Fruit fly (Drosophila melanogaster) whole organism, adult: Measurements from ENCODE around the gene CG17122.

ENCODE experiments used
- CG11617 ChIP-seq: fragments of 200-800 bp; sonication (Bioruptor generic); optimal IDR thresholded peaks from 2 replicates; lab custom pipeline; 2017; ENCODE audit warnings: mild to moderate bottlenecking, missing biosample characterization, missing genetic modification reagents, missing genetic modification characterization
- CG12768 ChIP-seq: fragments of 200-800 bp; sonication (Bioruptor generic); optimal IDR thresholded peaks from 2 replicates; lab custom pipeline; 2017; ENCODE audit warnings: missing biosample characterization, missing genetic modification characterization, mild to moderate bottlenecking, moderate library complexity, missing genetic modification reagents
- CG14711 ChIP-seq: fragments of 200-800 bp; sonication (Bioruptor generic); optimal IDR thresholded peaks from 2 replicates; lab custom pipeline; 2018; ENCODE audit warnings: missing biosample characterization, mild to moderate bottlenecking, missing genetic modification characterization, moderate library complexity
- CG1620 ChIP-seq: fragments of 200-800 bp; sonication (Bioruptor generic); optimal IDR thresholded peaks from 2 replicates; lab custom pipeline; 2016; ENCODE audit warnings: missing biosample characterization, missing genetic modification characterization
- CG33017 ChIP-seq: fragments of 200-800 bp; sonication (Bioruptor generic); optimal IDR thresholded peaks from 2 replicates; lab custom pipeline; 2018; ENCODE audit warnings: missing biosample characterization, mild to moderate bottlenecking, missing genetic modification characterization, moderate library complexity
- CG5204 ChIP-seq: fragments of 200-800 bp; sonication (Bioruptor generic); optimal IDR thresholded peaks from 2 replicates; lab custom pipeline; 2016; ENCODE audit warnings: missing biosample characterization, missing genetic modification characterization
- CG7045 ChIP-seq: fragments of 200-800 bp; sonication (Bioruptor generic); optimal IDR thresholded peaks from 2 replicates; lab custom pipeline; 2017; ENCODE audit warnings: missing biosample characterization, mild to moderate bottlenecking, missing genetic modification characterization
- CG7101 ChIP-seq: fragments of 200-800 bp; sonication (Bioruptor generic); optimal IDR thresholded peaks from 2 replicates; lab custom pipeline; 2018; ENCODE audit warnings: missing biosample characterization, mild to moderate bottlenecking, missing genetic modification characterization, moderate library complexity
- Clk ChIP-seq: fragments of 200-800 bp; sonication (Bioruptor generic); optimal IDR thresholded peaks from 2 replicates; lab custom pipeline; 2017; ENCODE audit warnings: missing biosample characterization, missing genetic modification characterization
- Crg-1 ChIP-seq: fragments of 200-800 bp; sonication (Bioruptor generic); optimal IDR thresholded peaks from 2 replicates; lab custom pipeline; 2016; ENCODE audit warnings: missing biosample characterization, missing genetic modification characterization
- Hr96 ChIP-seq: fragments of 200-800 bp; sonication (Bioruptor generic); optimal IDR thresholded peaks from 2 replicates; lab custom pipeline; 2016; ENCODE audit warnings: missing biosample characterization, missing genetic modification characterization
- Mnt ChIP-seq: fragments of 200-800 bp; sonication (Bioruptor generic); optimal IDR thresholded peaks from 2 replicates; lab custom pipeline; 2016; ENCODE audit warnings: missing biosample characterization, mild to moderate bottlenecking, missing genetic modification characterization
- bab1 ChIP-seq: fragments of 200-800 bp; sonication (Bioruptor generic); optimal IDR thresholded peaks from 3 replicates; lab custom pipeline; 2019; ENCODE audit warnings: missing biosample characterization, mild to moderate bottlenecking, missing genetic modification characterization, moderate library complexity
- cic ChIP-seq: fragments of 200-800 bp; sonication (Bioruptor generic); optimal IDR thresholded peaks from 2 replicates; lab custom pipeline; 2017; ENCODE audit warnings: missing biosample characterization, mild to moderate bottlenecking, missing genetic modification characterization, moderate library complexity
- cnc ChIP-seq, 2 experiments: fragments of >200 bp; optimal IDR thresholded peaks; 2 replicates each; lab custom pipeline; 2017
- kay ChIP-seq: fragments of 200-800 bp; sonication (Bioruptor generic); peaks from one replicate; lab custom pipeline; 2016; ENCODE audit warnings: missing biosample characterization, missing genetic modification characterization, borderline replicate concordance
- ovo ChIP-seq: fragments of 200-800 bp; sonication (Bioruptor generic); optimal IDR thresholded peaks from 2 replicates; lab custom pipeline; 2016; ENCODE audit warnings: missing biosample characterization, missing genetic modification characterization
- pad ChIP-seq: fragments of 200-800 bp; sonication (Bioruptor generic); optimal IDR thresholded peaks from 3 replicates; lab custom pipeline; 2017; ENCODE audit warnings: missing biosample characterization, missing genetic modification characterization, mild to moderate bottlenecking, moderate library complexity, missing genetic modification reagents
- tj ChIP-seq: fragments of 200-800 bp; sonication (Bioruptor generic); optimal IDR thresholded peaks from 3 replicates; lab custom pipeline; 2017; ENCODE audit warnings: missing biosample characterization, mild to moderate bottlenecking, missing genetic modification characterization, moderate library complexity
- toe ChIP-seq: fragments of 200-800 bp; sonication (Bioruptor generic); optimal IDR thresholded peaks from 2 replicates; lab custom pipeline; 2016; ENCODE audit warnings: missing biosample characterization, missing genetic modification characterization

The CG17122 gene

dm6 chr3L:20275886-20276285 is 751 bp upstream of the CG17122 start:
- no peak for TF ChIP-seq cnc (optimal IDR thresholded peaks at IDR 0.05; lab: Kevin White, UChicago)
- TF ChIP-seq pad (GFP tag; lab: Kevin White, UChicago): no peak
- no peak for TF ChIP-seq toe (GFP tag; lab: Kevin White, UChicago)

dm6 chr3L:20265514-20265913 is 9.6 kb downstream of the CG17122 start, which contains the start of gene CG32228:
Gene CG32228, plus strand, starts transcription at chr3L:20265814.
- TF ChIP-seq CG11617: no peak
- no peak for TF ChIP-seq CG5204 (GFP tag; lab: Kevin White, UChicago)
- TF ChIP-seq pad (GFP tag; lab: Kevin White, UChicago): no peak
- TF ChIP-seq CG33017 (tag; lab: Kevin White, UChicago): no peak
- TF ChIP-seq cnc (optimal IDR thresholded peaks at IDR 0.05; lab: Kevin White, UChicago): no peak
- TF ChIP-seq cic (GFP tag; lab: Kevin White, UChicago): no peak
- TF ChIP-seq ovo: no peak

- TF ChIP-seq Hr96 (GFP tag; lab: Kevin White, UChicago): peak; percentile 84
- peak; percentile 71 for TF ChIP-seq pad (GFP tag; lab: Kevin White, UChicago)
- TF ChIP-seq CG5204 (GFP tag; lab: Kevin White, UChicago): peak; percentile 90
- peak; percentile 95 for TF ChIP-seq CG12768 (GFP tag; lab: Kevin White, UChicago)
- peak; percentile 87 for TF ChIP-seq CG7101 (tag; lab: Kevin White, UChicago)
- peak; percentile 50 for TF ChIP-seq tj (GFP tag; lab: Kevin White, UChicago)
- TF ChIP-seq kay (GFP tag; lab: Kevin White, UChicago): peak; percentile 86
- TF ChIP-seq toe (GFP tag; lab: Kevin White, UChicago): peak; percentile 85
- TF ChIP-seq Crg-1 (GFP tag; lab: Kevin White, UChicago): peak; percentile 38
- peak; percentile 90 for TF ChIP-seq Clk (GFP tag; lab: Kevin White, UChicago)
- peak; percentile 74 for TF ChIP-seq CG11617
- TF ChIP-seq cnc (optimal IDR thresholded peaks at IDR 0.05; lab: Kevin White, UChicago): no peak
- peak; percentile 93 for TF ChIP-seq CG33017 (tag; lab: Kevin White, UChicago)
- peak; percentile 4 for TF ChIP-seq Mnt (GFP tag; lab: Kevin White, UChicago)
- peak; percentile 40 for TF ChIP-seq ovo
- peak; percentile 35 for TF ChIP-seq cic (GFP tag; lab: Kevin White, UChicago)
- peak; percentile 94 for TF ChIP-seq CG7045 (GFP tag; lab: Kevin White, UChicago)
- peak; percentile 92 for TF ChIP-seq CG14711
- TF ChIP-seq bab1 (GFP tag; lab: Kevin White, UChicago): peak; percentile 17
- peak; percentile 22 for TF ChIP-seq CG1620
Measured at dm6 chr3L:20247513-20248173, 27.5 kb downstream of the CG17122 start, which contains the start of gene rdgC. Gene rdgC, plus strand, starts transcription at chr3L:20248080.

- peak; percentile 51 for TF ChIP-seq toe (GFP tag; lab: Kevin White, UChicago)
- TF ChIP-seq Clk (GFP tag; lab: Kevin White, UChicago): peak; percentile 47
- peak; percentile 40 for TF ChIP-seq Crg-1 (GFP tag; lab: Kevin White, UChicago)
- peak; percentile 1 for TF ChIP-seq bab1 (GFP tag; lab: Kevin White, UChicago)
- TF ChIP-seq CG1620: peak; percentile 12
- TF ChIP-seq cic (GFP tag; lab: Kevin White, UChicago): no peak
- no peak for TF ChIP-seq cnc (optimal IDR thresholded peaks at IDR 0.05; lab: Kevin White, UChicago)
- peak; percentile 60 for TF ChIP-seq pad (GFP tag; lab: Kevin White, UChicago)
- peak; percentile 17 for TF ChIP-seq Mnt (GFP tag; lab: Kevin White, UChicago)
- TF ChIP-seq Hr96 (GFP tag; lab: Kevin White, UChicago): peak; percentile 17
- peak; percentile 50 for TF ChIP-seq CG33017 (tag; lab: Kevin White, UChicago)
- peak; percentile 36 for TF ChIP-seq ovo
- peak; percentile 57 for TF ChIP-seq CG7045 (GFP tag; lab: Kevin White, UChicago)
- peak; percentile 68 for TF ChIP-seq CG14711
- peak; percentile 66 for TF ChIP-seq CG12768 (GFP tag; lab: Kevin White, UChicago)
- TF ChIP-seq CG11617: peak; percentile 78
- peak; percentile 70 for TF ChIP-seq CG7101 (tag; lab: Kevin White, UChicago)
- peak; percentile 52 for TF ChIP-seq CG5204 (GFP tag; lab: Kevin White, UChicago)
- peak; percentile 34 for TF ChIP-seq tj (GFP tag; lab: Kevin White, UChicago)
- TF ChIP-seq kay (GFP tag; lab: Kevin White, UChicago): peak; percentile 82
Measured at dm6 chr3L:20241987-20242982, 32.9 kb downstream of the CG17122 start.

dm6 chr3L:20241163-20241970 is 33.8 kb downstream of the CG17122 start, which contains the start of the genes CG6951 and CG17233:
Gene CG6951, plus strand, starts transcription at chr3L:20241267.
Gene CG17233, minus strand, starts transcription at chr3L:20241903.
- TF ChIP-seq toe (GFP tag; lab: Kevin White, UChicago) (peak; percentile 19), Clk (GFP tag; lab: Kevin White, UChicago) (no peak), CG1620 (no peak), ovo (no peak), Mnt (GFP tag; lab: Kevin White, UChicago) (peak; percentile 38), CG7101 (tag; lab: Kevin White, UChicago) (no peak), Hr96 (GFP tag; lab: Kevin White, UChicago) (peak; percentile 34), bab1 (GFP tag; lab: Kevin White, UChicago) (peak; percentile 26)
